Worm (Caenorhabditis elegans): ENCODE measurements around the gene abt-4.

DNA sequence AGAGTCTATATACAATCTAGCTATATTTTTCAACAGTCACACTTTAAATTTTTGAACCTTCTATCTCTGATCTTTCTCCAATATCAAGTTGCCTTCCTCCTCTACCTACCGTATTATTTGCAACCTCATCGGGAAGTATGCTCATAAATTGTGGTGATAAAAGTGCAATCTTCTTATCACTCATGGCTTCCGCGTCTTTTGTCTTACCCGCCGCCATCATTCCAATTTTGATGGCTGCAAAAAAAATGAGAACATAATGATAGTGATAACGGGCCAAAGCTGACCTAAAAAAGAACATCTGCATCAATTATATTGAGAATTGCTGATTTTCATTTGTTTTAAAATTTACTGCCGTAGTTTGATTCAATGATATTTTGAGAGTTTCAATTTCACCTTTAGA, 46.3 kb upstream of the abt-4 start:
- TF ChIP-seq him-1 (tag; optimal IDR thresholded peaks at IDR 0.05), result no peak
- no peak for TF ChIP-seq dao-5 (tag; optimal IDR thresholded peaks at IDR 0.05)

Data from whole organism, L4/young adult.